Worm (Caenorhabditis elegans) whole organism, L1 larva: ENCODE measurements around the gene ptr-24.

ENCODE experiments used
- C04F5.9 ChIP-seq: sonication (generic microtip); optimal IDR thresholded peaks from 2 replicates; lab custom pipeline; 2016; ENCODE audit warnings: missing genetic modification characterization, missing compliant biosample characterization
- C16A3.4 ChIP-seq: fragments of 150-350 bp; optimal IDR thresholded peaks from 2 replicates; lab custom pipeline; 2014; ENCODE audit warnings: missing biosample characterization, missing genetic modification characterization
- C34B4.2 ChIP-seq: sonication (generic microtip); optimal IDR thresholded peaks from 2 replicates; lab custom pipeline; 2017; ENCODE audit warnings: mild to moderate bottlenecking, missing genetic modification characterization, missing compliant biosample characterization
- F16B12.6 ChIP-seq: fragments of 150-350 bp; optimal IDR thresholded peaks from 2 replicates; lab custom pipeline; 2014; ENCODE audit warnings: missing biosample characterization, missing genetic modification characterization
- Y116A8C.19 ChIP-seq: sonication (generic microtip); optimal IDR thresholded peaks from 2 replicates; lab custom pipeline; 2016; ENCODE audit warnings: missing compliant biosample characterization, missing genetic modification characterization, borderline replicate concordance
- aha-1 ChIP-seq: fragments of 150-350 bp; optimal IDR thresholded peaks from 2 replicates; lab custom pipeline; 2014; ENCODE audit warnings: missing biosample characterization, missing genetic modification characterization
- alr-1 ChIP-seq: fragments of 200-800 bp; sonication (Bioruptor generic); optimal IDR thresholded peaks from 2 replicates; lab custom pipeline; 2018; ENCODE audit warnings: borderline replicate concordance, mild to moderate bottlenecking, missing genetic modification characterization, missing compliant biosample characterization
- aly-2 ChIP-seq: fragments of 150-350 bp; optimal IDR thresholded peaks from 2 replicates; lab custom pipeline; 2014; ENCODE audit warnings: missing biosample characterization, missing genetic modification characterization
- blmp-1 ChIP-seq: fragments of 150-350 bp; optimal IDR thresholded peaks from 2 replicates; lab custom pipeline; 2014; ENCODE audit warnings: missing biosample characterization, missing genetic modification characterization
- ceh-63 ChIP-seq: fragments of 200-800 bp; sonication (Bioruptor generic); optimal IDR thresholded peaks from 2 replicates; lab custom pipeline; 2018; ENCODE audit warnings: mild to moderate bottlenecking, missing genetic modification characterization, missing compliant biosample characterization
- ceh-82 ChIP-seq, 3 experiments: fragments of 150-350 bp in 1 of 3; sonication (generic microtip) in 2 of 3; optimal IDR thresholded peaks; 2 replicates each; lab custom pipeline; 2014 to 2017; ENCODE audit warnings: missing biosample characterization in 3 of 3, missing genetic modification characterization in 3 of 3
- ceh-88 ChIP-seq: fragments of 200-800 bp; sonication (Bioruptor generic); IDR thresholded peaks from 2 replicates; pipeline ENCODE4 v1.3.6; 2022; ENCODE audit warnings: missing genetic modification characterization, missing compliant biosample characterization
- ceh-90 ChIP-seq: sonication (generic microtip); optimal IDR thresholded peaks from 2 replicates; lab custom pipeline; 2016; ENCODE audit warnings: missing genetic modification characterization, missing compliant biosample characterization
- ces-1 ChIP-seq: fragments of 150-350 bp; optimal IDR thresholded peaks from 2 replicates; lab custom pipeline; 2014; ENCODE audit warnings: missing biosample characterization, missing genetic modification reagents, missing genetic modification characterization
- dpl-1 ChIP-seq, 3 experiments: fragments of 150-350 bp in 2 of 3; sonication (generic microtip) in 1 of 3; optimal IDR thresholded peaks; 2 replicates each; lab custom pipeline; 2014 to 2017; ENCODE audit warnings: missing biosample characterization in 3 of 3, missing genetic modification characterization in 3 of 3, missing genetic modification reagents in 3 of 3
- efl-1 ChIP-seq, 4 experiments: fragments of 150-350 bp; optimal IDR thresholded peaks in 3 of 4; peaks in 1 of 4; 1 replicate in 1 of 4; 2 replicates in 3 of 4; lab custom pipeline; 2014; ENCODE audit warnings: missing biosample characterization in 2 of 4, missing genetic modification characterization in 2 of 4, missing genetic modification reagents in 2 of 4
- egl-27 ChIP-seq, 2 experiments: fragments of 150-350 bp in 1 of 2; sonication (generic microtip); optimal IDR thresholded peaks; 3 replicates each; lab custom pipeline; 2017 to 2018; ENCODE audit warnings: missing biosample characterization in 2 of 2, missing genetic modification characterization in 2 of 2, missing genetic modification reagents in 2 of 2
- fkh-10 ChIP-seq: sonication (generic microtip); optimal IDR thresholded peaks from 2 replicates; lab custom pipeline; 2017; ENCODE audit warnings: missing biosample characterization, missing genetic modification reagents, missing genetic modification characterization
- fkh-8 ChIP-seq: sonication (generic microtip); optimal IDR thresholded peaks from 2 replicates; lab custom pipeline; 2016; ENCODE audit warnings: mild to moderate bottlenecking, missing genetic modification characterization, missing compliant biosample characterization
- fos-1 ChIP-seq: fragments of 150-350 bp; optimal IDR thresholded peaks from 2 replicates; lab custom pipeline; 2014; ENCODE audit warnings: missing biosample characterization, missing genetic modification characterization
- hlh-17 ChIP-seq: fragments of 200-800 bp; sonication (Bioruptor generic); optimal IDR thresholded peaks from 2 replicates; lab custom pipeline; 2018; ENCODE audit warnings: missing genetic modification characterization, mild to moderate bottlenecking, missing compliant biosample characterization, moderate library complexity, borderline replicate concordance
- hlh-4 ChIP-seq: sonication (generic microtip); optimal IDR thresholded peaks from 2 replicates; lab custom pipeline; 2016; ENCODE audit warnings: mild to moderate bottlenecking, missing genetic modification characterization, missing compliant biosample characterization
- irx-1 ChIP-seq: sonication (generic microtip); optimal IDR thresholded peaks from 2 replicates; lab custom pipeline; 2016; ENCODE audit warnings: missing genetic modification characterization, missing compliant biosample characterization
- isw-1 ChIP-seq: fragments of 200-800 bp; sonication (Bioruptor generic); IDR thresholded peaks from 2 replicates; pipeline ENCODE4 v1.3.6; 2022; ENCODE audit warnings: missing genetic modification characterization, missing compliant biosample characterization
- jun-1 ChIP-seq: fragments of 150-350 bp; optimal IDR thresholded peaks from 2 replicates; lab custom pipeline; 2014; ENCODE audit warnings: missing biosample characterization, missing genetic modification reagents, missing genetic modification characterization
- lin-13 ChIP-seq: fragments of 150-350 bp; optimal IDR thresholded peaks from 2 replicates; lab custom pipeline; 2014; ENCODE audit warnings: missing biosample characterization, missing genetic modification reagents, missing genetic modification characterization
- lin-14 ChIP-seq: fragments of 200-800 bp; sonication (Bioruptor generic); optimal IDR thresholded peaks from 2 replicates; lab custom pipeline; 2018; ENCODE audit warnings: mild to moderate bottlenecking, missing genetic modification characterization, moderate library complexity, missing compliant biosample characterization
- lin-35 ChIP-seq, 2 experiments: fragments of 150-350 bp; optimal IDR thresholded peaks; 2 replicates each; lab custom pipeline; 2014; ENCODE audit warnings: missing biosample characterization in 2 of 2, missing genetic modification characterization in 2 of 2, missing genetic modification reagents in 2 of 2
- lin-39 ChIP-seq: fragments of 150-350 bp; optimal IDR thresholded peaks from 2 replicates; lab custom pipeline; 2014; ENCODE audit warnings: missing biosample characterization, missing genetic modification reagents, missing genetic modification characterization
- lir-3 ChIP-seq: sonication (generic microtip); optimal IDR thresholded peaks from 2 replicates; lab custom pipeline; 2016; ENCODE audit warnings: mild to moderate bottlenecking, missing genetic modification characterization, moderate library complexity, missing compliant biosample characterization; ENCODE audit not compliant: poor library complexity
- lsy-2 ChIP-seq, 2 experiments: fragments of 150-350 bp; optimal IDR thresholded peaks; 2 replicates each; lab custom pipeline; 2014; ENCODE audit warnings: missing biosample characterization in 2 of 2, missing genetic modification characterization in 2 of 2
- mab-9 ChIP-seq: fragments of 200-800 bp; sonication (Bioruptor generic); IDR thresholded peaks from 2 replicates; pipeline ENCODE4 v1.3.6; 2022; ENCODE audit warnings: missing genetic modification reagents, missing genetic modification characterization, missing compliant biosample characterization
- mdl-1 ChIP-seq, 2 experiments: fragments of 150-350 bp; optimal IDR thresholded peaks; 2 replicates each; lab custom pipeline; 2014 to 2017; ENCODE audit warnings: missing biosample characterization in 2 of 2, missing genetic modification characterization in 2 of 2, inconsistent platforms in 1 of 2
- mef-2 ChIP-seq: fragments of 150-350 bp; optimal IDR thresholded peaks from 2 replicates; lab custom pipeline; 2014; ENCODE audit warnings: missing biosample characterization, missing genetic modification characterization
- mep-1 ChIP-seq: fragments of 150-350 bp; optimal IDR thresholded peaks from 2 replicates; lab custom pipeline; 2014; ENCODE audit warnings: missing biosample characterization, missing genetic modification characterization
- nhr-11 ChIP-seq: fragments of 150-350 bp; optimal IDR thresholded peaks from 2 replicates; lab custom pipeline; 2014; ENCODE audit warnings: missing biosample characterization, missing genetic modification characterization
- nhr-12 ChIP-seq: sonication (generic microtip); optimal IDR thresholded peaks from 2 replicates; lab custom pipeline; 2017; ENCODE audit warnings: missing biosample characterization, missing genetic modification characterization
- nhr-19 ChIP-seq: fragments of 200-800 bp; sonication (Bioruptor generic); conservative IDR thresholded peaks from 2 replicates; pipeline ENCODE4 v1.3.6; 2022; ENCODE audit warnings: missing genetic modification characterization, missing compliant biosample characterization
- nhr-76 ChIP-seq: sonication (generic microtip); optimal IDR thresholded peaks from 2 replicates; lab custom pipeline; 2017; ENCODE audit warnings: missing biosample characterization, missing genetic modification characterization
- nhr-84 ChIP-seq: sonication (generic microtip); optimal IDR thresholded peaks from 2 replicates; lab custom pipeline; 2017; ENCODE audit warnings: missing biosample characterization, missing genetic modification characterization
- nhr-85 ChIP-seq: sonication (generic microtip); peaks from one replicate; lab custom pipeline; 2016; ENCODE audit warnings: missing genetic modification characterization, inconsistent platforms, missing compliant biosample characterization
- nhr-90 ChIP-seq: sonication (generic microtip); optimal IDR thresholded peaks from 2 replicates; lab custom pipeline; 2016; ENCODE audit warnings: mild to moderate bottlenecking, missing genetic modification characterization, missing compliant biosample characterization; ENCODE audit not compliant: poor library complexity
- pag-3 ChIP-seq: sonication (generic microtip); optimal IDR thresholded peaks from 2 replicates; lab custom pipeline; 2017; ENCODE audit warnings: missing genetic modification characterization, mild to moderate bottlenecking, missing compliant biosample characterization, antibody characterized with exemption, borderline replicate concordance; ENCODE audit not compliant: insufficient read depth
- pax-3 ChIP-seq: fragments of 200-800 bp; sonication (Bioruptor generic); optimal IDR thresholded peaks from 2 replicates; lab custom pipeline; 2018; ENCODE audit warnings: mild to moderate bottlenecking, missing genetic modification characterization, moderate library complexity, missing compliant biosample characterization
- pqm-1 ChIP-seq: sonication (generic microtip); optimal IDR thresholded peaks from 3 replicates; lab custom pipeline; 2017; ENCODE audit warnings: missing biosample characterization, missing genetic modification characterization
- snu-23 ChIP-seq: sonication (generic microtip); optimal IDR thresholded peaks from 2 replicates; lab custom pipeline; 2016; ENCODE audit warnings: missing genetic modification characterization, missing compliant biosample characterization
- sup-37 ChIP-seq: fragments of 200-800 bp; sonication (Bioruptor generic); optimal IDR thresholded peaks from 2 replicates; lab custom pipeline; 2018; ENCODE audit warnings: mild to moderate bottlenecking, missing genetic modification characterization, missing compliant biosample characterization
- tlp-1 ChIP-seq: fragments of 150-350 bp; optimal IDR thresholded peaks from 2 replicates; lab custom pipeline; 2014; ENCODE audit warnings: missing biosample characterization, missing genetic modification characterization
- unc-130 ChIP-seq: fragments of 150-350 bp; optimal IDR thresholded peaks from 2 replicates; lab custom pipeline; 2017; ENCODE audit warnings: missing biosample characterization, missing genetic modification characterization, inconsistent platforms
- xbp-1 ChIP-seq: sonication (generic microtip); optimal IDR thresholded peaks from 2 replicates; lab custom pipeline; 2016; ENCODE audit warnings: missing genetic modification characterization, missing compliant biosample characterization
- ztf-11 ChIP-seq, 2 experiments: sonication (generic microtip); optimal IDR thresholded peaks; 2 replicates each; lab custom pipeline; 2016 to 2017; ENCODE audit warnings: missing genetic modification characterization in 2 of 2, missing biosample characterization in 1 of 2, missing compliant biosample characterization in 1 of 2
- ztf-4 ChIP-seq: fragments of 150-350 bp; optimal IDR thresholded peaks from 2 replicates; lab custom pipeline; 2014; ENCODE audit warnings: missing biosample characterization, missing genetic modification characterization

Gene ptr-24

ce11 chrX:13358573-13358972, 20.7 kb downstream of the ptr-24 start:
- TF ChIP-seq lin-35 (GFP tag; optimal IDR thresholded peaks at IDR 0.05; lab: Kevin White, UChicago) (peak; percentile 35 to 85), sup-37 (GFP tag; lab: Kevin White, UChicago) (peak; percentile 64), nhr-76 (no peak), ztf-4 (peak; percentile 84), nhr-19 (peak; percentile 97), xbp-1 (tag; lab: Kevin White, UChicago) (peak; percentile 69), mef-2 (peak; percentile 58), ztf-11 (tag; optimal IDR thresholded peaks at IDR 0.05; lab: Kevin White, UChicago) (no peak), ceh-88 (GFP tag; lab: Robert Waterston, UW) (peak; percentile 32; the same call in 1 of the 2 replicates), aly-2 (no peak), fos-1 (peak; percentile 14), pqm-1 (tag; lab: Kevin White, UChicago) (no peak), isw-1 (GFP tag; lab: Robert Waterston, UW) (peak; percentile 4; the same call in 1 of the 2 replicates), hlh-17 (GFP tag; lab: Kevin White, UChicago) (no peak), mab-9 (GFP tag; lab: Robert Waterston, UW) (no peak), ceh-90 (tag; lab: Kevin White, UChicago) (no peak), unc-130 (tag; lab: Kevin White, UChicago) (peak; percentile 85), Y116A8C.19 (tag; lab: Kevin White, UChicago) (no peak), lin-13 (GFP tag; lab: Kevin White, UChicago) (peak; percentile 63), pax-3 (tag; lab: Kevin White, UChicago) (no peak), F16B12.6 (tag; lab: Kevin White, UChicago) (no peak), snu-23 (GFP tag; lab: Kevin White, UChicago) (peak; percentile 93), C34B4.2 (tag; lab: Kevin White, UChicago) (no peak), mep-1 (tag; lab: Kevin White, UChicago) (peak; percentile 76), irx-1 (tag; lab: Kevin White, UChicago) (peak; percentile 75), ces-1 (GFP tag; lab: Kevin White, UChicago) (no peak), nhr-85 (tag; lab: Kevin White, UChicago) (peak; percentile 98), ceh-82 (tag; optimal IDR thresholded peaks at IDR 0.05; lab: Kevin White, UChicago) (peak; percentile 1 to 53 (median 49)), lin-39 (tag; lab: Kevin White, UChicago) (no peak), alr-1 (no peak), fkh-10 (GFP tag; lab: Kevin White, UChicago) (peak; percentile 98), lsy-2 (tag; optimal IDR thresholded peaks at IDR 0.05; lab: Kevin White, UChicago) (peak; percentile 58 to 79), blmp-1 (tag; lab: Kevin White, UChicago) (peak; percentile 99), lin-14 (peak; percentile 97), nhr-90 (tag; lab: Kevin White, UChicago) (peak; percentile 94), jun-1 (tag; lab: Kevin White, UChicago) (peak; percentile 84), aha-1 (tag; lab: Kevin White, UChicago) (peak; percentile 74), nhr-12 (tag; lab: Kevin White, UChicago) (no peak), dpl-1 (GFP tag; optimal IDR thresholded peaks at IDR 0.05; lab: Kevin White, UChicago) (peak in 2 of 3 experiments; percentile 1 to 35), hlh-4 (tag; lab: Kevin White, UChicago) (no peak), egl-27 (tag; optimal IDR thresholded peaks at IDR 0.05; lab: Kevin White, UChicago) (peak; percentile 86 to 93), tlp-1 (tag; lab: Kevin White, UChicago) (no peak), C04F5.9 (peak; percentile 53), ceh-63 (GFP tag; lab: Kevin White, UChicago) (peak; percentile 61), mdl-1 (tag; optimal IDR thresholded peaks at IDR 0.05; lab: Kevin White, UChicago) (peak; percentile 72 to 98), nhr-84 (no peak), lir-3 (tag; lab: Kevin White, UChicago) (peak; percentile 53), C16A3.4 (tag; lab: Kevin White, UChicago) (peak; percentile 84), efl-1 (optimal IDR thresholded peaks at IDR 0.05; lab: Kevin White, UChicago) (peak; percentile 38 to 44), efl-1 (GFP tag; optimal IDR thresholded peaks at IDR 0.05 in 1 of 2; lab: Kevin White, UChicago) (peak in 1 of 2 experiments; percentile 91), nhr-11 (tag; lab: Kevin White, UChicago) (peak; percentile 81), pag-3 (no peak), fkh-8 (tag; lab: Kevin White, UChicago) (no peak)
